Worm (Caenorhabditis elegans): ENCODE data around the gene aat-7.

DNA sequence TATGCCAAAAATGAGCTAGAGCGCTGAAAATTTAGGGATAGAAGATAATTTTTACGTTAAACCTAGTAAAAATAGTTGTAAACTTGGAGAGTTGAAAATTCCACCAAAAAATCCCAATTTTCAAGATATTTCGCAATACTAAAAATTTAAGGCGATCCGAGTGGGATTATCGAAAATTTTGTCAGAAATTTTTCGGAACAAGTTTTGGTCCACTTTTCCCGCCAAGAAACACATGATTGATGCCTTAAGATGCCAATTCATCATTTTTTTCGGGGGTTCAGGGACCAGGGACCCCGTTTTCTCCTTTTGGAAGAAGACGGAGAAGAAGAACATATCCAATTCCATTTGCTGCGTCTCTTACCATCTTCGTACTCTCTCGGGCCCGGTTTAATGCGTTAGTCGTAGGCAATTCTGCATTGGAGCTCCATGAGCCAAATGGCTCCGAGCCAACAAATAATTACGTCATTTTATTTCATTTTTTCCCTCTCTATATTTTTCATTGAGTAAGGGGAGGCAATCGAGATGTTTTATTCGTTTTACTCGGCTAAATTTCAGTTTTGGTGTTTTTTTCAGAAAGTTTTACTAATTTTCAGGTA is 42.0 kb upstream of the aat-7 start:
- no peak for TF ChIP-seq fkh-10 (GFP tag; optimal IDR thresholded peaks at IDR 0.05)
- no peak for TF ChIP-seq ama-1 (optimal IDR thresholded peaks at IDR 0.05)

Data from whole organism, L1 larva.